Fruit fly (Drosophila melanogaster) whole organism, embryonic: ENCODE data around the gene Fnta.

Experiments used
- Abd-B ChIP-seq: fragments of 200-800 bp; sonication (Bioruptor generic); optimal IDR thresholded peaks from 2 replicates; lab custom pipeline; 2018; ENCODE audit warnings: missing biosample characterization, mild to moderate bottlenecking, missing genetic modification characterization, moderate library complexity
- Bgb ChIP-seq: fragments of 200-800 bp; sonication (Bioruptor generic); IDR thresholded peaks from 2 replicates; pipeline ENCODE4 v1.3.6; 2022; ENCODE audit warnings: missing biosample characterization, missing genetic modification characterization; ENCODE audit not compliant: partially characterized antibody
- CG1024 ChIP-seq: fragments of 200-800 bp; sonication (Bioruptor generic); IDR thresholded peaks from 2 replicates; pipeline ENCODE4 v1.3.6; 2022; ENCODE audit warnings: missing biosample characterization, missing genetic modification characterization
- CG10565 ChIP-seq: fragments of 200-800 bp; sonication (Bioruptor generic); optimal IDR thresholded peaks from 3 replicates; lab custom pipeline; 2016; ENCODE audit warnings: missing biosample characterization, mild to moderate bottlenecking, missing genetic modification characterization
- CG11085 ChIP-seq: fragments of 200-800 bp; sonication (Bioruptor generic); IDR thresholded peaks from 2 replicates; pipeline ENCODE4 v1.3.6; 2022; ENCODE audit warnings: missing biosample characterization, missing genetic modification characterization
- CG1233 ChIP-seq: fragments of 200-800 bp; sonication (Bioruptor generic); optimal IDR thresholded peaks from 4 replicates; lab custom pipeline; 2018; ENCODE audit warnings: missing biosample characterization, mild to moderate bottlenecking, missing genetic modification characterization
- CG12391 ChIP-seq: fragments of 200-800 bp; sonication (Bioruptor generic); optimal IDR thresholded peaks from 3 replicates; lab custom pipeline; 2018; ENCODE audit warnings: missing biosample characterization, mild to moderate bottlenecking, missing genetic modification characterization, moderate library complexity
- CG17186 ChIP-seq: fragments of 200-800 bp; sonication (Bioruptor generic); optimal IDR thresholded peaks from 3 replicates; lab custom pipeline; 2017; ENCODE audit warnings: missing biosample characterization, missing genetic modification reagents, missing genetic modification characterization
- CG17385 ChIP-seq: fragments of 200-800 bp; sonication (Bioruptor generic); optimal IDR thresholded peaks from 3 replicates; lab custom pipeline; 2018; ENCODE audit warnings: missing biosample characterization, mild to moderate bottlenecking, missing genetic modification characterization
- CG18476 ChIP-seq: fragments of 200-800 bp; sonication (Bioruptor generic); optimal IDR thresholded peaks from 2 replicates; lab custom pipeline; 2016; ENCODE audit warnings: missing biosample characterization, mild to moderate bottlenecking, missing genetic modification characterization
- CG18619 ChIP-seq: fragments of 200-800 bp; sonication (Bioruptor generic); optimal IDR thresholded peaks from 3 replicates; lab custom pipeline; 2017; ENCODE audit warnings: missing biosample characterization, mild to moderate bottlenecking, missing genetic modification characterization
- CG2116 ChIP-seq: fragments of 200-800 bp; sonication (Bioruptor generic); optimal IDR thresholded peaks from 3 replicates; lab custom pipeline; 2018; ENCODE audit warnings: missing biosample characterization, mild to moderate bottlenecking, missing genetic modification characterization
- CG30431 ChIP-seq: fragments of 200-800 bp; sonication (Bioruptor generic); optimal IDR thresholded peaks from 2 replicates; lab custom pipeline; 2017; ENCODE audit warnings: missing biosample characterization, missing genetic modification characterization
- CG4404 ChIP-seq: fragments of 200-800 bp; sonication (Bioruptor generic); IDR thresholded peaks from 2 replicates; pipeline ENCODE4 v1.3.6; 2022; ENCODE audit warnings: missing biosample characterization, missing genetic modification characterization
- CG6813 ChIP-seq: fragments of 200-800 bp; sonication (Bioruptor generic); optimal IDR thresholded peaks from 2 replicates; lab custom pipeline; 2017; ENCODE audit warnings: missing biosample characterization, missing genetic modification characterization, mild to moderate bottlenecking, moderate library complexity, missing genetic modification reagents
- CG7372 ChIP-seq: fragments of 200-800 bp; sonication (Bioruptor generic); IDR thresholded peaks from 2 replicates; pipeline ENCODE4 v1.3.6; 2022; ENCODE audit warnings: missing biosample characterization, missing genetic modification characterization
- CG9215 ChIP-seq: fragments of 200-800 bp; sonication (Bioruptor generic); IDR thresholded peaks from 2 replicates; pipeline ENCODE4 v1.3.6; 2022; ENCODE audit warnings: missing biosample characterization, missing genetic modification characterization
- CG9876 ChIP-seq: fragments of 200-800 bp; sonication (Bioruptor generic); optimal IDR thresholded peaks from 2 replicates; lab custom pipeline; 2016; ENCODE audit warnings: missing biosample characterization, missing genetic modification characterization
- Dll ChIP-seq: fragments of 200-800 bp; sonication (Bioruptor generic); IDR thresholded peaks from 4 replicates; pipeline ENCODE4 v1.3.6; 2022; ENCODE audit warnings: missing biosample characterization, missing genetic modification characterization; ENCODE audit not compliant: partially characterized antibody
- HHEX ChIP-seq: fragments of 200-800 bp; sonication (Bioruptor generic); optimal IDR thresholded peaks from 3 replicates; lab custom pipeline; 2017; ENCODE audit warnings: missing biosample characterization, mild to moderate bottlenecking, missing genetic modification characterization, missing genetic modification reagents
- HLH4C ChIP-seq: fragments of 200-800 bp; sonication (Bioruptor generic); IDR thresholded peaks from 3 replicates; pipeline ENCODE4 v1.3.6; 2022; ENCODE audit warnings: missing biosample characterization, missing genetic modification characterization; ENCODE audit not compliant: partially characterized antibody
- Lhr ChIP-seq: fragments of 200-800 bp; sonication (Bioruptor generic); optimal IDR thresholded peaks from 3 replicates; lab custom pipeline; 2017; ENCODE audit warnings: mild to moderate bottlenecking, missing biosample characterization, missing genetic modification reagents, missing genetic modification characterization
- Meics ChIP-seq: fragments of 200-800 bp; sonication (Bioruptor generic); optimal IDR thresholded peaks from 2 replicates; lab custom pipeline; 2017; ENCODE audit warnings: missing biosample characterization, mild to moderate bottlenecking, missing genetic modification characterization
- Myb ChIP-seq: fragments of 200-800 bp; sonication (Bioruptor generic); optimal IDR thresholded peaks from 2 replicates; lab custom pipeline; 2016; ENCODE audit warnings: missing biosample characterization, missing genetic modification characterization
- NC2β ChIP-seq: fragments of 200-800 bp; sonication (Bioruptor generic); optimal IDR thresholded peaks from 2 replicates; lab custom pipeline; 2016; ENCODE audit warnings: missing biosample characterization, missing genetic modification characterization
- NFAT ChIP-seq: fragments of 200-800 bp; sonication (Bioruptor generic); IDR thresholded peaks from 2 replicates; pipeline ENCODE4 v1.3.6; 2022; ENCODE audit warnings: missing biosample characterization, missing genetic modification characterization
- PHDP ChIP-seq: fragments of 200-800 bp; sonication (Bioruptor generic); optimal IDR thresholded peaks from 3 replicates; lab custom pipeline; 2018; ENCODE audit warnings: missing biosample characterization, mild to moderate bottlenecking, missing genetic modification characterization, moderate library complexity
- Sox100B ChIP-seq: fragments of 200-800 bp; sonication (Bioruptor generic); optimal IDR thresholded peaks from 3 replicates; lab custom pipeline; 2018; ENCODE audit warnings: missing biosample characterization, mild to moderate bottlenecking, missing genetic modification characterization
- Xrp1 ChIP-seq: fragments of 200-800 bp; sonication (Bioruptor generic); IDR thresholded peaks from 2 replicates; pipeline ENCODE4 v1.3.6; 2022; ENCODE audit warnings: missing biosample characterization, missing genetic modification characterization
- ara ChIP-seq: fragments of 200-800 bp; sonication (Bioruptor generic); IDR thresholded peaks from 2 replicates; pipeline ENCODE4 v1.3.6; 2022; ENCODE audit warnings: missing biosample characterization, missing genetic modification characterization
- cg ChIP-seq: fragments of 200-800 bp; sonication (Bioruptor generic); optimal IDR thresholded peaks from 3 replicates; lab custom pipeline; 2019; ENCODE audit warnings: missing biosample characterization, mild to moderate bottlenecking, missing genetic modification characterization, moderate library complexity
- chif ChIP-seq, 2 experiments: fragments of 200-800 bp; sonication (Bioruptor generic); optimal IDR thresholded peaks; 3 replicates each; lab custom pipeline; 2016; ENCODE audit warnings: missing biosample characterization in 2 of 2, missing genetic modification characterization in 2 of 2
- chn ChIP-seq: fragments of 200-800 bp; sonication (Bioruptor generic); optimal IDR thresholded peaks from 2 replicates; lab custom pipeline; 2016; ENCODE audit warnings: missing biosample characterization, missing genetic modification characterization
- croc ChIP-seq: fragments of 200-800 bp; sonication (Bioruptor generic); conservative IDR thresholded peaks from 3 replicates; pipeline ENCODE4 v1.3.6; 2022; ENCODE audit warnings: missing biosample characterization, missing genetic modification characterization
- crp ChIP-seq, 2 experiments: fragments of 200-800 bp; sonication (Bioruptor generic); optimal IDR thresholded peaks; 2 replicates in 1 of 2; 3 replicates in 1 of 2; lab custom pipeline; 2017; ENCODE audit warnings: missing biosample characterization in 2 of 2, missing genetic modification characterization in 2 of 2, mild to moderate bottlenecking in 1 of 2, moderate library complexity in 1 of 2
- fd96Cb ChIP-seq: fragments of 200-800 bp; sonication (Bioruptor generic); optimal IDR thresholded peaks from 2 replicates; lab custom pipeline; 2018; ENCODE audit warnings: missing biosample characterization, mild to moderate bottlenecking, missing genetic modification characterization, moderate library complexity
- gcm ChIP-seq: fragments of 200-800 bp; sonication (Bioruptor generic); optimal IDR thresholded peaks from 2 replicates; lab custom pipeline; 2019; ENCODE audit warnings: missing biosample characterization, mild to moderate bottlenecking, missing genetic modification characterization, moderate library complexity
- hb ChIP-seq: fragments of 200-800 bp; sonication (Bioruptor generic); IDR thresholded peaks from 3 replicates; pipeline ENCODE4 v1.3.6; 2022; ENCODE audit warnings: missing biosample characterization, missing genetic modification characterization; ENCODE audit not compliant: partially characterized antibody
- hbn ChIP-seq: fragments of 200-800 bp; sonication (Bioruptor generic); IDR thresholded peaks from 2 replicates; pipeline ENCODE4 v1.3.6; 2022; ENCODE audit warnings: missing biosample characterization, missing genetic modification characterization; ENCODE audit not compliant: partially characterized antibody
- lbe ChIP-seq: fragments of 200-800 bp; sonication (Bioruptor generic); optimal IDR thresholded peaks from 2 replicates; lab custom pipeline; 2016; ENCODE audit warnings: missing biosample characterization, mild to moderate bottlenecking, missing genetic modification characterization
- lov ChIP-seq, 2 experiments: fragments of 200-800 bp in 1 of 2; fragments of >200 bp in 1 of 2; sonication (Bioruptor generic) in 1 of 2; IDR thresholded peaks in 1 of 2; optimal IDR thresholded peaks in 1 of 2; 2 replicates in 1 of 2; 3 replicates in 1 of 2; pipeline versions ENCODE4 v1.3.6 to Lab custom; 2017 to 2022; ENCODE audit warnings: missing biosample characterization in 1 of 2, missing genetic modification characterization in 1 of 2
- mam ChIP-seq: fragments of 200-800 bp; sonication (Bioruptor generic); optimal IDR thresholded peaks from 3 replicates; lab custom pipeline; 2016; ENCODE audit warnings: missing biosample characterization, missing genetic modification characterization
- mirr ChIP-seq: fragments of 200-800 bp; sonication (Bioruptor generic); optimal IDR thresholded peaks from 3 replicates; lab custom pipeline; 2018; ENCODE audit warnings: missing biosample characterization, mild to moderate bottlenecking, missing genetic modification characterization
- nerfin-1 ChIP-seq: fragments of 200-800 bp; sonication (Bioruptor generic); optimal IDR thresholded peaks from 3 replicates; lab custom pipeline; 2019; ENCODE audit warnings: missing biosample characterization, mild to moderate bottlenecking, missing genetic modification characterization, moderate library complexity
- pho ChIP-seq: fragments of 200-800 bp; sonication (Bioruptor generic); optimal IDR thresholded peaks from 2 replicates; lab custom pipeline; 2016; ENCODE audit warnings: missing biosample characterization, missing genetic modification characterization
- sd ChIP-seq: fragments of 200-800 bp; sonication (Bioruptor generic); optimal IDR thresholded peaks from 3 replicates; lab custom pipeline; 2018; ENCODE audit warnings: missing biosample characterization, mild to moderate bottlenecking, missing genetic modification characterization, moderate library complexity
- sug ChIP-seq: fragments of 200-800 bp; optimal IDR thresholded peaks from 2 replicates; lab custom pipeline; 2019; ENCODE audit warnings: missing biosample characterization, mild to moderate bottlenecking, missing genetic modification characterization, moderate library complexity
- vvl ChIP-seq: fragments of 200-800 bp; sonication (Bioruptor generic); IDR thresholded peaks from 2 replicates; pipeline ENCODE4 v1.3.6; 2022; ENCODE audit warnings: missing biosample characterization, missing genetic modification characterization

Fnta gene

dm6 chr2L:4850356-4850755, 19.9 kb upstream of the Fnta start, which contains the start of the genes mRpS2 and Mon1 (continued):
- TF ChIP-seq HLH4C (GFP tag; lab: Robert Waterston, UW) (no peak), Bgb (no peak), Abd-B (GFP tag; lab: Kevin White, UChicago) (peak; percentile 93), Lhr (GFP tag; lab: Kevin White, UChicago) (peak; percentile 57), CG7372 (GFP tag; lab: Robert Waterston, UW) (peak; percentile 95), Meics (GFP tag; lab: Kevin White, UChicago) (peak; percentile 96), CG18476 (GFP tag; lab: Kevin White, UChicago) (peak; percentile 88), CG18619 (GFP tag; lab: Kevin White, UChicago) (peak; percentile 92), CG9215 (GFP tag; lab: Robert Waterston, UW) (peak; percentile 92), HHEX (peak; percentile 93), Sox100B (GFP tag; lab: Kevin White, UChicago) (peak; percentile 90), crp (GFP tag; optimal IDR thresholded peaks at IDR 0.05; lab: Kevin White, UChicago) (peak; percentile 64 to 91), fd96Cb (tag; lab: Kevin White, UChicago) (peak; percentile 94), CG2116 (GFP tag; lab: Kevin White, UChicago) (peak; percentile 78), CG6813 (peak; percentile 87), CG11085 (GFP tag; lab: Robert Waterston, UW) (peak; percentile 97), Xrp1 (peak; percentile 98), lov (optimal IDR thresholded peaks at IDR 0.05; lab: Kevin White, UChicago) (no peak), lov (GFP tag; IDR thresholded peaks at IDR 0.05; lab: Robert Waterston, UW) (peak; percentile 93), chif (GFP tag; optimal IDR thresholded peaks at IDR 0.05; lab: Kevin White, UChicago) (peak; percentile 72 to 78), PHDP (tag; lab: Kevin White, UChicago) (peak; percentile 98), croc (GFP tag; lab: Robert Waterston, UW) (peak; percentile 83), CG9876 (peak; percentile 49), CG4404 (peak; percentile 85), gcm (GFP tag; lab: Kevin White, UChicago) (peak; percentile 95), vvl (GFP tag; lab: Robert Waterston, UW) (peak; percentile 98), CG1233 (peak; percentile 94)

DNA sequence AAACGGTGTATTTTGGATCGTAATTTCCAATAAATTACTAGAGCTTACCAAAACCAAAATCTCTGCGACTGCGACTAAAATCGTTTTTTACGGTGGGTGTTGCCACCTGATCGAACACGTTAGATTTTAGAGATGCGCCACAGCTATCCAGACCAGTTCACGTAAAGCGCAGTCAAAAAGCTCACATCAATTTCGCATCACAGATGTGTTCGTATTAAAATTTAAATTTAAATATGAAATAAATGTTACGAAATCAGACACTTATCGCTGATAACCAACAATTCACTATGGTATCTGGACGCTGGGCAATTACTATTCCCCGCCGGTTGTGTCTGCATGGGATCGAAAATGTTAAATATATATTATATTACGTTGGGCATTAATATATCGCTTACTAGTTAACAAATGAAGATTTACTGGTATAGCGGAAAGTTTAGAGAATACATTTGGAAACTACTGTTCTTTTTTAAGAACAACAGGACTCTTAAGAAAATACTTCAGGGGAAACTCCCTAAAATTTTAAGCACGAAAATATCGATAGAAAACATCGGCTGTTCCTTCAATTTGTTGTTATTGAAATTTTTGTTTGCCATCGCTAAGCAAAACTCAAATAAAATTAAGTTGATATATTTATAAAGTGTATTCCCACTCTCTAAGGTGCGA, 16.8 kb upstream of the Fnta start, which contains the start of the genes mxt and CG11927:
mxt (minus strand) TSS at position 105 of the 663 bp plus-strand sequence.
CG11927 (plus strand) TSS at position 576 of the 663 bp plus-strand sequence.
- TF ChIP-seq lbe, result no peak
- TF ChIP-seq cg (GFP tag; lab: Kevin White, UChicago), result no peak
- no peak for TF ChIP-seq CG17385
- TF ChIP-seq hb, result peak; percentile 75
- TF ChIP-seq CG12391, result peak; percentile 52
- no peak for TF ChIP-seq sd (tag; lab: Kevin White, UChicago)
- TF ChIP-seq NFAT (GFP tag; lab: Robert Waterston, UW), result peak; percentile 77
- no peak for TF ChIP-seq mirr (GFP tag; lab: Kevin White, UChicago)
- peak; percentile 67 for TF ChIP-seq mam (GFP tag; lab: Kevin White, UChicago)
- TF ChIP-seq NC2β (GFP tag; lab: Kevin White, UChicago), result no peak
- TF ChIP-seq pho (GFP tag; lab: Kevin White, UChicago), result peak; percentile 45
- peak; percentile 20 for TF ChIP-seq CG30431 (GFP tag; lab: Kevin White, UChicago)
- TF ChIP-seq CG1024 (GFP tag; lab: Robert Waterston, UW), result no peak
- TF ChIP-seq fd96Cb (tag; lab: Kevin White, UChicago), result peak; percentile 28
- TF ChIP-seq chn (GFP tag; lab: Kevin White, UChicago), result peak; percentile 52
- TF ChIP-seq sug (tag; lab: Kevin White, UChicago), result peak; percentile 49
- peak; percentile 93 for TF ChIP-seq Dll (GFP tag; lab: Robert Waterston, UW)
- no peak for TF ChIP-seq nerfin-1 (tag; lab: Kevin White, UChicago)
- TF ChIP-seq hbn (GFP tag; lab: Robert Waterston, UW), result peak; percentile 87
- TF ChIP-seq CG10565 (GFP tag; lab: Kevin White, UChicago), result no peak
- peak; percentile 44 for TF ChIP-seq Myb
- TF ChIP-seq ara, result 0 out of 2 replicates have a peak, but pooled peaks have one; percentile 37
- peak; percentile 72 for TF ChIP-seq CG17186 (GFP tag; lab: Kevin White, UChicago)
